Worm (Caenorhabditis elegans): ENCODE measurements around the gene spin-1.

DNA sequence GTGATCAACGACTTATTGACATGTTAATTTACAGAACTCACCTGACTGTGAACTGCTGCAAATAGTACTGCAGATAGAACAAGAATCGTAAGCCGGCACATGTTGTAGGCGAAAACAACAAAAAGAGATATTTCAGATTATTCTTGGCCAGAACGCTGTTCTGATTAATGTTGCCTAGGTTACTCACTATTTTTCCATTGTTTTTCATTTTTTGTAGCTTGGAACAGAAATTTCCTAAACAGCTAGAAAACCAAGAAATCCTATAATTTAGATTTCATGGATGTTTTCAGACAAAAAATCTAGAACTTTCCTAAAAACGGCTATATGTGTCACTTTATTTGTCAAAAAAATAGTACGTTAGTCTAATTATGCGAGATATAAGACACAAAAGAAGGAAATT is 39.8 kb downstream of the spin-1 start, which contains the start of gene C27A7.9:
- no peak for TF ChIP-seq tab-1 (GFP tag; IDR thresholded peaks at IDR 0.05)
- TF ChIP-seq ref-1 (GFP tag; conservative IDR thresholded peaks at IDR 0.05) = no peak
- no peak for TF ChIP-seq flt-1 (GFP tag; IDR thresholded peaks at IDR 0.05)
- no peak for TF ChIP-seq cog-1 (tag; optimal IDR thresholded peaks at IDR 0.05)
- TF ChIP-seq klf-2 (GFP tag; conservative IDR thresholded peaks at IDR 0.05) = no peak
- TF ChIP-seq ztf-29 (GFP tag; IDR thresholded peaks at IDR 0.05) = no peak
- TF ChIP-seq T22C8.4 (GFP tag; IDR thresholded peaks at IDR 0.05) = no peak
